Worm (Caenorhabditis elegans) whole organism, L4 larva: ENCODE data around the gene srh-92.

Experiments used
- D1046.2 ChIP-seq: fragments of 200-800 bp; sonication (Bioruptor generic); IDR thresholded peaks from 2 replicates; pipeline ENCODE4 v1.3.6; 2022; ENCODE audit warnings: missing genetic modification characterization, missing compliant biosample characterization
- F37D6.2 ChIP-seq: sonication (generic microtip); optimal IDR thresholded peaks from 2 replicates; lab custom pipeline; 2016; ENCODE audit warnings: mild to moderate bottlenecking, missing genetic modification characterization, missing compliant biosample characterization
- F44E2.7 ChIP-seq: fragments of 200-800 bp; sonication (Bioruptor generic); IDR thresholded peaks from 2 replicates; pipeline ENCODE4 v2.1.2; 2022; ENCODE audit warnings: missing genetic modification characterization, missing compliant biosample characterization
- F49E8.2 ChIP-seq: sonication (generic microtip); optimal IDR thresholded peaks from 2 replicates; lab custom pipeline; 2016; ENCODE audit warnings: missing compliant biosample characterization, mild to moderate bottlenecking, missing genetic modification characterization, borderline replicate concordance
- Y5F2A.4 ChIP-seq: fragments of 200-800 bp; sonication (Bioruptor generic); optimal IDR thresholded peaks from 2 replicates; lab custom pipeline; 2018; ENCODE audit warnings: mild to moderate bottlenecking, missing genetic modification characterization, missing compliant biosample characterization
- Y75B8A.6 ChIP-seq: fragments of 200-800 bp; sonication (Bioruptor generic); IDR thresholded peaks from 2 replicates; pipeline ENCODE4 v1.3.6; 2022; ENCODE audit warnings: missing genetic modification reagents, missing genetic modification characterization, missing compliant biosample characterization
- ZK337.2 ChIP-seq: fragments of 200-800 bp; sonication (Bioruptor generic); IDR thresholded peaks from 2 replicates; pipeline ENCODE4 v1.3.6; 2022; ENCODE audit warnings: missing genetic modification reagents, missing genetic modification characterization, missing compliant biosample characterization
- aha-1 ChIP-seq: fragments of 150-350 bp; peaks from one replicate; lab custom pipeline; 2014; ENCODE audit warnings: missing biosample characterization, missing genetic modification characterization
- ama-1 ChIP-seq: fragments of 150-350 bp; optimal IDR thresholded peaks from 2 replicates; lab custom pipeline; 2014; ENCODE audit warnings: inconsistent platforms, mixed read lengths
- ceh-20 ChIP-seq: fragments of 200-800 bp; sonication (Bioruptor generic); IDR thresholded peaks from 2 replicates; pipeline ENCODE4 v1.3.6; 2022; ENCODE audit warnings: missing genetic modification reagents, missing genetic modification characterization, missing compliant biosample characterization
- ces-1 ChIP-seq: fragments of 150-350 bp; sonication (generic microtip); optimal IDR thresholded peaks from 4 replicates; lab custom pipeline; 2014; ENCODE audit warnings: missing biosample characterization, missing genetic modification reagents, missing genetic modification characterization
- daf-16 ChIP-seq, 3 experiments: sonication (generic microtip); optimal IDR thresholded peaks; 2 replicates each; lab custom pipeline; 2016 to 2017; ENCODE audit warnings: missing genetic modification characterization in 3 of 3, missing genetic modification reagents in 3 of 3, mild to moderate bottlenecking in 2 of 3, missing compliant biosample characterization in 2 of 3, missing biosample characterization in 1 of 3, moderate library complexity in 1 of 3
- dmd-6 ChIP-seq: fragments of 200-800 bp; sonication (Bioruptor generic); IDR thresholded peaks from 2 replicates; pipeline ENCODE4 v1.3.6; 2022; ENCODE audit warnings: missing genetic modification reagents, missing genetic modification characterization, missing compliant biosample characterization
- dmd-9 ChIP-seq: fragments of 200-800 bp; sonication (Bioruptor generic); IDR thresholded peaks from 2 replicates; pipeline ENCODE4 v1.3.6; 2022; ENCODE audit warnings: missing genetic modification reagents, missing genetic modification characterization, missing compliant biosample characterization
- duxl-1 ChIP-seq: sonication (generic microtip); optimal IDR thresholded peaks from 2 replicates; lab custom pipeline; 2016; ENCODE audit warnings: mild to moderate bottlenecking, missing genetic modification characterization, moderate library complexity, missing compliant biosample characterization; ENCODE audit not compliant: poor library complexity
- egl-43 ChIP-seq: fragments of 200-800 bp; sonication (Bioruptor generic); IDR thresholded peaks from 2 replicates; pipeline ENCODE4 v1.3.6; 2022; ENCODE audit warnings: missing genetic modification reagents, missing genetic modification characterization, missing compliant biosample characterization
- hif-1 ChIP-seq, 2 experiments: sonication (generic microtip); optimal IDR thresholded peaks; 2 replicates each; lab custom pipeline; 2016 to 2017; ENCODE audit warnings: missing compliant biosample characterization in 2 of 2, missing genetic modification characterization in 2 of 2, missing genetic modification reagents in 2 of 2, missing genotype in 2 of 2, mild to moderate bottlenecking in 1 of 2
- hlh-11 ChIP-seq: fragments of 200-800 bp; sonication (Bioruptor generic); optimal IDR thresholded peaks from 2 replicates; lab custom pipeline; 2018; ENCODE audit warnings: mild to moderate bottlenecking, missing genetic modification characterization, missing compliant biosample characterization
- hmg-1.1 ChIP-seq: fragments of 200-800 bp; sonication (Bioruptor generic); IDR thresholded peaks from 2 replicates; pipeline ENCODE4 v1.3.6; 2022; ENCODE audit warnings: missing genetic modification reagents, missing genetic modification characterization, missing compliant biosample characterization
- lin-1 ChIP-seq: fragments of 200-800 bp; sonication (Bioruptor generic); IDR thresholded peaks from 2 replicates; pipeline ENCODE4 v1.3.6; 2022; ENCODE audit warnings: missing genetic modification reagents, missing genetic modification characterization, missing compliant biosample characterization
- lin-38 ChIP-seq: fragments of 200-800 bp; sonication (Bioruptor generic); IDR thresholded peaks from 2 replicates; pipeline ENCODE4 v1.3.6; 2022; ENCODE audit warnings: missing genetic modification reagents, missing genetic modification characterization, missing compliant biosample characterization
- madf-5 ChIP-seq, 2 experiments: fragments of 200-800 bp; sonication (Bioruptor generic); IDR thresholded peaks; 2 replicates each; pipeline ENCODE4 v1.3.6; 2022; ENCODE audit warnings: missing compliant biosample characterization in 2 of 2, missing genetic modification characterization in 2 of 2
- mdt-29 ChIP-seq: fragments of 200-800 bp; sonication (Bioruptor generic); IDR thresholded peaks from 2 replicates; pipeline ENCODE4 v1.3.6; 2022; ENCODE audit warnings: missing genetic modification reagents, missing genetic modification characterization, missing compliant biosample characterization
- mep-1 ChIP-seq: fragments of 150-350 bp; sonication (generic microtip); optimal IDR thresholded peaks from 3 replicates; lab custom pipeline; 2014; ENCODE audit warnings: missing biosample characterization, missing genetic modification characterization
- mxl-3 ChIP-seq: fragments of 200-800 bp; sonication (Bioruptor generic); optimal IDR thresholded peaks from 2 replicates; lab custom pipeline; 2018; ENCODE audit warnings: mild to moderate bottlenecking, missing genetic modification characterization, missing compliant biosample characterization
- nhr-10 ChIP-seq: fragments of 150-350 bp; optimal IDR thresholded peaks from 2 replicates; lab custom pipeline; 2014; ENCODE audit warnings: missing biosample characterization, missing genetic modification characterization
- nhr-102 ChIP-seq: sonication (generic microtip); optimal IDR thresholded peaks from 2 replicates; lab custom pipeline; 2016; ENCODE audit warnings: mild to moderate bottlenecking, missing genetic modification characterization, moderate library complexity, missing compliant biosample characterization
- nhr-111 ChIP-seq: fragments of 200-800 bp; sonication (Bioruptor generic); optimal IDR thresholded peaks from 2 replicates; lab custom pipeline; 2018; ENCODE audit warnings: mild to moderate bottlenecking, missing genetic modification characterization, missing compliant biosample characterization
- nhr-28 ChIP-seq: fragments of 150-350 bp; optimal IDR thresholded peaks from 2 replicates; lab custom pipeline; 2014; ENCODE audit warnings: missing biosample characterization, missing genetic modification characterization
- nhr-41 ChIP-seq: fragments of 200-800 bp; sonication (Bioruptor generic); IDR thresholded peaks from 2 replicates; pipeline ENCODE4 v1.3.6; 2022; ENCODE audit warnings: missing genetic modification reagents, missing genetic modification characterization, missing compliant biosample characterization
- nhr-48 ChIP-seq: sonication (generic microtip); optimal IDR thresholded peaks from 2 replicates; lab custom pipeline; 2016; ENCODE audit warnings: mild to moderate bottlenecking, missing genetic modification characterization, missing compliant biosample characterization
- nhr-76 ChIP-seq: fragments of 150-350 bp; optimal IDR thresholded peaks from 2 replicates; lab custom pipeline; 2014; ENCODE audit warnings: missing biosample characterization, missing genetic modification characterization
- nhr-77 ChIP-seq: fragments of 150-350 bp; optimal IDR thresholded peaks from 2 replicates; lab custom pipeline; 2014; ENCODE audit warnings: missing biosample characterization, missing genetic modification characterization
- pha-4 ChIP-seq, 2 experiments: fragments of 150-350 bp in 1 of 2; fragments of 200-800 bp in 1 of 2; sonication (Bioruptor generic) in 1 of 2; IDR thresholded peaks in 1 of 2; optimal IDR thresholded peaks in 1 of 2; 2 replicates each; pipeline versions ENCODE4 v1.3.6 to Lab custom; 2014 to 2022; ENCODE audit warnings: missing genetic modification characterization in 2 of 2, missing genetic modification reagents in 2 of 2, missing biosample characterization in 1 of 2, missing compliant biosample characterization in 1 of 2
- php-3 ChIP-seq: fragments of 200-800 bp; sonication (Bioruptor generic); IDR thresholded peaks from 2 replicates; pipeline ENCODE4 v1.3.6; 2022; ENCODE audit warnings: missing genetic modification reagents, missing genetic modification characterization, missing compliant biosample characterization
- pqm-1 ChIP-seq: sonication (generic microtip); optimal IDR thresholded peaks from 2 replicates; lab custom pipeline; 2017; ENCODE audit warnings: missing biosample characterization, missing genetic modification characterization
- sdz-12 ChIP-seq: fragments of 200-800 bp; sonication (Bioruptor generic); optimal IDR thresholded peaks from 2 replicates; lab custom pipeline; 2018; ENCODE audit warnings: mild to moderate bottlenecking, missing genetic modification characterization, missing compliant biosample characterization
- snpc-1.2 ChIP-seq: fragments of 200-800 bp; sonication (Bioruptor generic); IDR thresholded peaks from 2 replicates; pipeline ENCODE4 v1.3.6; 2022; ENCODE audit warnings: missing genetic modification reagents, missing genetic modification characterization, missing compliant biosample characterization
- snpc-4 ChIP-seq: fragments of 150-350 bp; optimal IDR thresholded peaks from 2 replicates; lab custom pipeline; 2014; ENCODE audit warnings: missing biosample characterization, missing genetic modification characterization
- unc-62 ChIP-seq, 3 experiments: fragments of 150-350 bp in 1 of 3; sonication (generic microtip); optimal IDR thresholded peaks in 2 of 3; peaks in 1 of 3; 1 replicate in 1 of 3; 2 replicates in 2 of 3; lab custom pipeline; 2014 to 2017; ENCODE audit warnings: missing biosample characterization in 3 of 3, missing genetic modification characterization in 3 of 3, missing genetic modification reagents in 3 of 3, missing genotype in 1 of 3
- zfp-3 ChIP-seq: fragments of 200-800 bp; sonication (Bioruptor generic); conservative IDR thresholded peaks from 2 replicates; pipeline ENCODE4 v1.3.6; 2022; ENCODE audit warnings: missing genetic modification reagents, missing genetic modification characterization, missing compliant biosample characterization
- zip-11 ChIP-seq: fragments of 200-800 bp; sonication (Bioruptor generic); IDR thresholded peaks from 2 replicates; pipeline ENCODE4 v1.3.6; 2022; ENCODE audit warnings: missing genetic modification characterization, missing compliant biosample characterization

The srh-92 gene

DNA sequence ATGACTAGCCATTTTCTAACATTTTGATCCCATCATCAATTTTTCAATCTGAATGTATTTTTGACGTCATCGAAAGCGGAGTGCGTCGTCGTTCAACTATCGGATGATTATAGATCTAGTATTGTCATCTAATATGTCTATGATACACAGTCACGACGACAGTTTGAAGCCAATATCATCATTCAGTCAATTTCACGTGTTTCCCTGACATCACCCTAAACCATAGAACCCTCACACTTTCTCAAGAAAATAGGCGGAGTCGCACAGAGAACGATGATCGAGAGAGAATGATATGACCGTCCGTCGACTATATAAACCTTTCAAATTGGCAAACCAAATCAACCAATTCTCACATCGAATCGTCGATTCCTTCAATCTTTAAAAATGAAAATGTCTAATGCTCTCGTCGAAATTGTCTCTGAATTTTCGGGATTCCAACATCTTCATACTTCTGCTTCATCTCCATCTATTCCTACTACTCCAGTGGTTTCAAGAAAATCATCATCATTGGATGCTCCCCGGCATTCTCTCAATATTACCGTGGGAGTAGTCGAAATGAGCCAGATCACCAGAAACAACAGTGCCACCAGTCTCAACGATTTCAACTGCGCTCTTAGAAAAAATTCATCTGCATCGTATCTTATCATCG lies 44.9 kb downstream of the srh-92 start, which contains the start of gene F18E3.13 (continued):
- no peak for TF ChIP-seq madf-5 (GFP tag; IDR thresholded peaks at IDR 0.05; lab: Robert Waterston, UW)
- no peak for TF ChIP-seq D1046.2 (GFP tag; lab: Robert Waterston, UW)
- TF ChIP-seq mdt-29 (GFP tag; lab: Robert Waterston, UW), result no peak
- no peak for TF ChIP-seq php-3 (GFP tag; lab: Robert Waterston, UW)
- no peak for TF ChIP-seq nhr-77 (tag; lab: Kevin White, UChicago)
- TF ChIP-seq mxl-3, result peak; percentile 72
- TF ChIP-seq aha-1 (tag; lab: Kevin White, UChicago), result peak; percentile 67
- peak; percentile 93 for TF ChIP-seq ama-1 (lab: Kevin White, UChicago)
- TF ChIP-seq snpc-4 (tag; lab: Kevin White, UChicago), result no peak
- no peak for TF ChIP-seq dmd-9 (GFP tag; lab: Robert Waterston, UW)
- no peak for TF ChIP-seq ces-1 (GFP tag; lab: Kevin White, UChicago)
- no peak for TF ChIP-seq ZK337.2
- no peak for TF ChIP-seq daf-16 (GFP tag; optimal IDR thresholded peaks at IDR 0.05; lab: Kevin White, UChicago)
- TF ChIP-seq daf-16 (tag; optimal IDR thresholded peaks at IDR 0.05; lab: Kevin White, UChicago), result no peak
- peak; percentile 91 for TF ChIP-seq nhr-48 (tag; lab: Kevin White, UChicago)
- no peak for TF ChIP-seq zfp-3 (GFP tag; lab: Robert Waterston, UW)
- TF ChIP-seq hmg-1.1 (GFP tag; lab: Robert Waterston, UW), result no peak
- peak; percentile 84 for TF ChIP-seq nhr-28 (tag; lab: Kevin White, UChicago)
- peak; percentile 19 to 60 for TF ChIP-seq hif-1 (tag; optimal IDR thresholded peaks at IDR 0.05; lab: Kevin White, UChicago)
- TF ChIP-seq F37D6.2 (tag; lab: Kevin White, UChicago), result no peak
- TF ChIP-seq ceh-20 (GFP tag; lab: Robert Waterston, UW), result no peak; the same call in 1 of the 2 replicates
- TF ChIP-seq snpc-1.2 (GFP tag; lab: Robert Waterston, UW), result no peak
- TF ChIP-seq Y5F2A.4 (GFP tag; lab: Kevin White, UChicago), result no peak

DNA sequence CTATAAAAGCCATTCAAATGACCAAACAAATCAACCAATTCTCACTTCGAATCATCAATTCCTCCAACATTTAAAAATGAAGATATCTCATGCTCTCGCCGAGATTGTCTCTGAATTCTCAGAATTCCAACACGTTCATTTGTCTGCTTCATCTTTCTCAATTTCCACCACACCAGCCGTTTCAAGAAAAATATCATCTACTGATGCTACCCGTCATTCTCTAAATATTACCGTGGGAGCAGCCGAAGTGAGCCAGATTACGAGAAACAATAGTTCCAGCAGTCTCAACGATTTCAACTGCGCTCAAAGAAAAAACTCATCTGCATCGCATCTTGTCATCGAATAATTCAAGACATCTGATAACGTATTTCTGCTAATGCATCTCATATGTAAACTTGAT lies 45.9 kb downstream of the srh-92 start, which contains the start of gene F18E3.12:
Gene F18E3.12 (plus strand): TSS at position 77 of the 400 bp plus-strand sequence.
- peak; percentile 96 for TF ChIP-seq ama-1 (lab: Kevin White, UChicago)
- no peak for TF ChIP-seq nhr-28 (tag; lab: Kevin White, UChicago)

DNA sequence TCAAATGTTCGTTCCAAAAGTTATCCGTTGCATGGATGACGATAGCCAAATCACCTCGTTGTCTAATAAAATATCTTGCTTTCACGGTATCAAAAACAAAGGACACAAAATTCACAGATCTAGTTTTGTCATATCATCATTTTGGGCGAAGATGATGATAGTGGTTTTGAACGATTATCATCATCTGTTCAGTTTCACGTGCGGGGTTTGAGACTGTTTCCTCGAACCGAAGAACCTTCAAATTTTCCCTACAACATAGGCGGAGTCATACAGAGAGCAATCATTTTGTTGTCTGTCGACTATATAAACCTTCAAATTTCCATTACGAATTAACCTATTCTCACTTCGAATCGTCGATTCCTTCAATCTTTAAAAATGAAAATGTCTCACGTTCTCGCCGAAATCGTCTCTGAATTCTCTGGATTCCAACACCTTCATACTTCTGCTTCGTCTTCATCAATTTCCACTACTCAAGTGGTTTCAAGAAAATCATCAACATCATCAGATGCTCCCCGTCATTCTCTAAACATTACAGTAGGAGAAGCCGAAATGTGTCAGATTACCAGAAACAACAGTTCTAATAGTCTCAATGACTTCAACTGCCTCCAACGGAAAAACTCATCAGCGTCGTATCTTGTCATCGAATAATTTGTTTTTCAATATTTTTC lies 47.6 kb downstream of the srh-92 start, which contains the start of gene F18E3.11:
Gene F18E3.11 (plus strand): TSS at position 376 of the 668 bp plus-strand sequence.
- TF ChIP-seq pqm-1 (tag; lab: Kevin White, UChicago), result no peak
- no peak for TF ChIP-seq egl-43
- no peak for TF ChIP-seq mep-1 (tag; lab: Kevin White, UChicago)
- no peak for TF ChIP-seq pha-4 (GFP tag; IDR thresholded peaks at IDR 0.05; lab: Robert Waterston, UW)
- no peak for TF ChIP-seq pha-4 (tag; optimal IDR thresholded peaks at IDR 0.05; lab: Kevin White, UChicago)
- TF ChIP-seq F44E2.7 (GFP tag; lab: Robert Waterston, UW), result no peak
- no peak for TF ChIP-seq lin-1 (GFP tag; lab: Robert Waterston, UW)
- TF ChIP-seq hif-1 (tag; optimal IDR thresholded peaks at IDR 0.05; lab: Kevin White, UChicago), result peak in 1 of 2 experiments; percentile 50
- TF ChIP-seq unc-62 (GFP tag; optimal IDR thresholded peaks at IDR 0.05 in 1 of 2; lab: Kevin White, UChicago), result peak in 1 of 2 experiments; percentile 80
- TF ChIP-seq unc-62 (tag; optimal IDR thresholded peaks at IDR 0.05; lab: Kevin White, UChicago), result no peak
- TF ChIP-seq nhr-10 (tag; lab: Kevin White, UChicago), result no peak
- no peak for TF ChIP-seq nhr-111
- no peak for TF ChIP-seq php-3 (GFP tag; lab: Robert Waterston, UW)
- no peak for TF ChIP-seq madf-5 (GFP tag; IDR thresholded peaks at IDR 0.05; lab: Robert Waterston, UW)
- TF ChIP-seq daf-16 (GFP tag; optimal IDR thresholded peaks at IDR 0.05; lab: Kevin White, UChicago), result no peak
- TF ChIP-seq daf-16 (tag; optimal IDR thresholded peaks at IDR 0.05; lab: Kevin White, UChicago), result no peak
- no peak for TF ChIP-seq zip-11 (GFP tag; lab: Robert Waterston, UW)
- peak; percentile 45 for TF ChIP-seq mxl-3
- TF ChIP-seq aha-1 (tag; lab: Kevin White, UChicago), result peak; percentile 77
- TF ChIP-seq nhr-41, result no peak
- no peak for TF ChIP-seq nhr-102
- no peak for TF ChIP-seq sdz-12 (GFP tag; lab: Kevin White, UChicago)
- no peak for TF ChIP-seq lin-38 (GFP tag; lab: Robert Waterston, UW)
- TF ChIP-seq Y75B8A.6, result no peak
- peak; percentile 10 for TF ChIP-seq duxl-1
- TF ChIP-seq nhr-28 (tag; lab: Kevin White, UChicago), result peak; percentile 90
- TF ChIP-seq dmd-6, result peak; percentile 23; the same call in 1 of the 2 replicates
- peak; percentile 71 for TF ChIP-seq hlh-11 (tag; lab: Kevin White, UChicago)
- no peak for TF ChIP-seq F49E8.2 (tag; lab: Kevin White, UChicago)
- no peak for TF ChIP-seq nhr-76 (tag; lab: Kevin White, UChicago)
